Worm (Caenorhabditis elegans): ENCODE data around the gene prdm-14.

DNA sequence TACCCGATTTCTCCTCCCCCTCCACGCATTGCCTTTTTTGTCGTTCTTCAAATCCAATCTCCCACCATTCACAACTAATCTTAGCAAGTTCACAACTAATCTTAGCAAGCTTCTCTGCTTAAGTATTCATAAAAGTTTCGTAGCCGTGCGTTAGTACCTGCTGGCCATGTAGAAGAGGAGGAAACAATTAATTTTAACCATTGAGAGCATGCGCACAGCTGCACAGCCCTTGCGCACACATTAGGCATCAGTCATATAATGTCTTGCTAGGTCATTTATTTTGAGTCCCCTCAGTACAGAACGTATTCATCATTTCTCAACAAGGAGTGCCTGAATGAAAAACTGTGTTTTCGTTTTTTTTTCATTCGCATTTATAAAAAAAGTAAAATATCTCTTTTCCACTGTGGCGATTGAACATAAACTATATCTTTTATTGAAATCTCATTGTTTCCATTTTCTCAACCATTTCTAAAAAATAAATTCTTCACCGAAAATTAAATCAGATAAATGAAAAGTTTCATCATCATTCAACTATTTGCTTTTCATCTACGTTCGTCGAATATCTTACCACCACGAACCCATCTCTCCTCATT, 21.3 kb downstream of the prdm-14 start:
- TF ChIP-seq pha-4 (tag; optimal IDR thresholded peaks at IDR 0.05) (no peak), nhr-11 (tag; optimal IDR thresholded peaks at IDR 0.05) (no peak), pqm-1 (tag; optimal IDR thresholded peaks at IDR 0.05) (no peak), sdc-2 (tag; optimal IDR thresholded peaks at IDR 0.05) (no peak), ets-4 (tag; optimal IDR thresholded peaks at IDR 0.05) (no peak), tbx-2 (tag; optimal IDR thresholded peaks at IDR 0.05) (no peak), lin-11 (tag; optimal IDR thresholded peaks at IDR 0.05) (no peak), dmd-4 (tag; optimal IDR thresholded peaks at IDR 0.05; ENCODE audit: borderline replicate concordance) (no peak)
